Worm (Caenorhabditis elegans): ENCODE measurements around the gene str-180.
A peak's percentile ranks its signal among the peaks of the same experiment; 100 is the strongest.

str-180 gene

ce11 chrV:6668741-6669140 lies at the start of gene str-180:
str-180 (minus strand) TSS chrV:6668841.
- TF ChIP-seq skn-1 (tag; optimal IDR thresholded peaks at IDR 0.05) (no peak), nhr-237 (tag; optimal IDR thresholded peaks at IDR 0.05) (no peak), ceh-16 (tag; optimal IDR thresholded peaks at IDR 0.05) (no peak), lsy-12 (tag; optimal IDR thresholded peaks at IDR 0.05) (no peak), sea-2 (GFP tag; optimal IDR thresholded peaks at IDR 0.05) (no peak), lin-15B (tag; optimal IDR thresholded peaks at IDR 0.05) (no peak), nhr-77 (tag; optimal IDR thresholded peaks at IDR 0.05) (no peak), nfya-1 (tag; optimal IDR thresholded peaks at IDR 0.05; ENCODE audit: insufficient read depth) (no peak), ceh-82 (tag; optimal IDR thresholded peaks at IDR 0.05) (no peak), nhr-67 (tag; optimal IDR thresholded peaks at IDR 0.05) (no peak)

ce11 chrV:6718232-6718631 lies 49.6 kb upstream of the str-180 start, which contains the start of gene srg-30:
srg-30 (minus strand) TSS chrV:6718332.
- TF ChIP-seq elt-3 (tag; optimal IDR thresholded peaks at IDR 0.05): no peak
- no peak for TF ChIP-seq nhr-237 (tag; optimal IDR thresholded peaks at IDR 0.05)
- TF ChIP-seq tbx-2 (tag; optimal IDR thresholded peaks at IDR 0.05): no peak
- TF ChIP-seq mml-1 (tag; optimal IDR thresholded peaks at IDR 0.05): no peak
- no peak for TF ChIP-seq R02D3.7 (tag; optimal IDR thresholded peaks at IDR 0.05)
- no peak for TF ChIP-seq pha-4 (tag; optimal IDR thresholded peaks at IDR 0.05)

DNA sequence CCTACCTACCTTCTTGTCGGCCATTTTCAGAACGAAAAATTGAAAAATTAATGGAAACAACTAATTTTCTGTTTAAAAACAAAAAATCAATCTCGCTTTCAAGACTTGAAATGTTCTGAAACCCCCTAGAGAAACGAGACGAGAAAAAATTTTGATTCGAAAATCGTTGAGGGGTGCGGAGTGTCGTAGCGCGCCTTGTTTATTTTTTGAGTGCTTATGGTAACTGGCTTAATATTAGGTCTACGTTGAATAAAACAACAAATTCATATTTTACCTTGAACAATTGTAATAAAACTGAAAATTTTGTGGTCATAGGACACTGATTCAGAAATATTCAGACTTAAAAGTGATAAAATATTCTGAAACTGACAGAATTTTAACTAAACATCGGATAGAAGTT lies 41.8 kb upstream of the str-180 start, which contains the start of gene sna-1:
sna-1 (minus strand) TSS at position 218 of the 400 bp plus-strand sequence.
- TF ChIP-seq nhr-23 (tag; optimal IDR thresholded peaks at IDR 0.05) (no peak), pqm-1 (tag; optimal IDR thresholded peaks at IDR 0.05) (no peak), nhr-28 (tag; optimal IDR thresholded peaks at IDR 0.05) (no peak), lin-39 (tag; optimal IDR thresholded peaks at IDR 0.05) (no peak), pha-4 (tag; optimal IDR thresholded peaks at IDR 0.05) (peak; percentile 3), nhr-43 (tag; optimal IDR thresholded peaks at IDR 0.05; ENCODE audit: poor library complexity, severe bottlenecking) (no peak), hmg-11 (tag; optimal IDR thresholded peaks at IDR 0.05) (peak; percentile 16), sea-2 (GFP tag; optimal IDR thresholded peaks at IDR 0.05) (no peak), nfya-1 (tag; optimal IDR thresholded peaks at IDR 0.05; ENCODE audit: insufficient read depth) (peak; percentile 30), lin-15B (tag; optimal IDR thresholded peaks at IDR 0.05) (peak; percentile 42)

DNA sequence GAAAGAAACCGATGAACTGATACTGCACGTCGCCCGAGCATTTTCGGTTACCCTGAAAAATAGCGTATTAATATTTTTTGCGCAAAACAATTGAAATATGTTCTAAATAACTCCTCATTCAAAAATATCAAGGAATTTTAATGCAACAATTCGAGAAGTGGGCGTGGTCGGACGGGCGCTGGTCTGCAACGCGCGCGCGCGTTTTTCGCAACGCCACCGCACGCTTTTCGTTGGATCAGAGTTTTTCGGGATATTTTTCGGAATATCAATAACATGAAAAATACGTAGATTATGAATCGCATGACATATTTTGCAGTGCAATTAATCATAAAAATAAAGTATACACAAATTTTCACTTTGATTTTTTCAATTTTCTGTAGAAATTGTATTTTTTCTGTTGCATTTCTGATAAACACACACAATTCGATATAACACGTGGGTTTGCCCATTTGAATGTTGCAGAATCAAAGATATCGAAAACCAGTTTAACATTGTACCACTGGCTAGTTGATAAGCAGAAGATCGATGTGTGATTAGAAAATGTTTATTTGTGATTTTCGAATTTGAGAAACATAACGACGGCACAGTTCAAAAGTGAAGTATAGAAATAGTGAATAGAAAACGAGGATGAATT lies 40.5 kb upstream of the str-180 start, which contains the start of gene dlst-1:
dlst-1 (minus strand) TSS at position 52 of the 634 bp plus-strand sequence.
- TF ChIP-seq elt-2 (tag; optimal IDR thresholded peaks at IDR 0.05) (peak; percentile 26), lin-39 (tag; optimal IDR thresholded peaks at IDR 0.05) (peak; percentile 74), nfya-1 (tag; optimal IDR thresholded peaks at IDR 0.05; ENCODE audit: insufficient read depth) (peak; percentile 40), nhr-23 (tag; optimal IDR thresholded peaks at IDR 0.05) (peak; percentile 37), nhr-43 (tag; optimal IDR thresholded peaks at IDR 0.05; ENCODE audit: poor library complexity, severe bottlenecking) (peak; percentile 52), fkh-2 (tag; optimal IDR thresholded peaks at IDR 0.05) (no peak), hmg-11 (tag; optimal IDR thresholded peaks at IDR 0.05) (peak; percentile 86), daf-12 (tag; optimal IDR thresholded peaks at IDR 0.05) (no peak), nhr-237 (tag; optimal IDR thresholded peaks at IDR 0.05) (no peak), lin-15B (tag; optimal IDR thresholded peaks at IDR 0.05) (peak; percentile 46), ztf-11 (tag; optimal IDR thresholded peaks at IDR 0.05) (no peak), skn-1 (tag; optimal IDR thresholded peaks at IDR 0.05) (peak; percentile 1), lsy-12 (tag; optimal IDR thresholded peaks at IDR 0.05) (no peak), egl-27 (tag; optimal IDR thresholded peaks at IDR 0.05) (no peak)

- TF ChIP-seq fos-1 (tag; optimal IDR thresholded peaks at IDR 0.05) (no peak), aly-2 (tag; optimal IDR thresholded peaks at IDR 0.05) (no peak), snpc-4 (tag; optimal IDR thresholded peaks at IDR 0.05) (no peak), ceh-28 (tag; optimal IDR thresholded peaks at IDR 0.05) (peak; percentile 46), ceh-82 (tag; optimal IDR thresholded peaks at IDR 0.05) (no peak), mml-1 (tag; optimal IDR thresholded peaks at IDR 0.05) (no peak), elt-1 (tag; optimal IDR thresholded peaks at IDR 0.05) (no peak), hmg-11 (tag; optimal IDR thresholded peaks at IDR 0.05) (no peak), daf-12 (tag; optimal IDR thresholded peaks at IDR 0.05) (no peak), ztf-11 (tag; optimal IDR thresholded peaks at IDR 0.05) (no peak), nhr-67 (tag; optimal IDR thresholded peaks at IDR 0.05) (no peak), skn-1 (tag; optimal IDR thresholded peaks at IDR 0.05) (no peak), elt-3 (tag; optimal IDR thresholded peaks at IDR 0.05) (peak in 2 of 3 experiments; percentile 4 to 71), elt-2 (tag; optimal IDR thresholded peaks at IDR 0.05) (peak; percentile 88), R02D3.7 (tag; optimal IDR thresholded peaks at IDR 0.05) (no peak), nhr-25 (tag; optimal IDR thresholded peaks at IDR 0.05) (peak; percentile 61), jun-1 (tag; optimal IDR thresholded peaks at IDR 0.05) (no peak), ama-1 (optimal IDR thresholded peaks at IDR 0.05) (no peak), nhr-77 (tag; optimal IDR thresholded peaks at IDR 0.05) (no peak), nhr-12 (tag; optimal IDR thresholded peaks at IDR 0.05) (no peak), nhr-11 (tag; optimal IDR thresholded peaks at IDR 0.05) (no peak), pqm-1 (tag; optimal IDR thresholded peaks at IDR 0.05) (peak; percentile 65), fkh-2 (tag; optimal IDR thresholded peaks at IDR 0.05) (no peak), ceh-16 (tag; optimal IDR thresholded peaks at IDR 0.05) (no peak), nhr-43 (tag; optimal IDR thresholded peaks at IDR 0.05; ENCODE audit: poor library complexity, severe bottlenecking) (no peak), lsy-12 (tag; optimal IDR thresholded peaks at IDR 0.05) (no peak), egl-27 (tag; optimal IDR thresholded peaks at IDR 0.05) (no peak), eor-1 (tag; optimal IDR thresholded peaks at IDR 0.05) (no peak), nhr-23 (tag; optimal IDR thresholded peaks at IDR 0.05) (no peak), unc-39 (tag; optimal IDR thresholded peaks at IDR 0.05) (no peak)
Observed at ce11 chrV:6706771-6707170, 38.1 kb upstream of the str-180 start, which contains the start of gene W02F12.4. W02F12.4 (minus strand) TSS chrV:6706934.

Data from whole organism, L3 larva.